Worm (Caenorhabditis elegans) whole organism, L1 larva: ENCODE results near the gene C50C3.5.

Experiments used
- fos-1 ChIP-seq: fragments of 150-350 bp; optimal IDR thresholded peaks from 2 replicates; lab custom pipeline; 2014; ENCODE audit warnings: missing biosample characterization, missing genetic modification characterization
- zag-1 ChIP-seq: fragments of 150-350 bp; optimal IDR thresholded peaks from 2 replicates; lab custom pipeline; 2014; ENCODE audit warnings: missing biosample characterization, missing genetic modification characterization

DNA sequence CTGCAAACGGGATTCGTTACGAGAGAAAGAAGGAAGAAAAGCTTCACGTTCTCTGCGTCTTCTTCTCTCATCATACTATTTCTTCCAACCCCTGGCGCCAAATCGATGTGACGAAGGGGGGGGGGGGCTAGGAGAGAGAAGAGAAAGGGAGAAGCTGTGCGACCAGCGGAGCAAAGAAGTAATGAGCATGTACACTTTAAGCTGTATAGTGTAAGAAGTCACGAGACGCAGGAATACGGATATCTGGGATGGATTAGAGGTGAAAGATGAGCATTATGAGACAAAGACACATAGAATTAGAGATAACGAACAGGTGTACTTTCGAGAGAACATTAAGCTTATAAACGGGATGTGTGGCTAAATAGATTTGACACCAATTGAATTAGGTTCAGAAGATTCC is 22.7 kb downstream of the C50C3.5 start:
- TF ChIP-seq fos-1 (tag; lab: Kevin White, UChicago) (no peak), zag-1 (no peak)
